Worm (Caenorhabditis elegans): Measurements from ENCODE around the gene ZK262.9.

Gene ZK262.9

DNA sequence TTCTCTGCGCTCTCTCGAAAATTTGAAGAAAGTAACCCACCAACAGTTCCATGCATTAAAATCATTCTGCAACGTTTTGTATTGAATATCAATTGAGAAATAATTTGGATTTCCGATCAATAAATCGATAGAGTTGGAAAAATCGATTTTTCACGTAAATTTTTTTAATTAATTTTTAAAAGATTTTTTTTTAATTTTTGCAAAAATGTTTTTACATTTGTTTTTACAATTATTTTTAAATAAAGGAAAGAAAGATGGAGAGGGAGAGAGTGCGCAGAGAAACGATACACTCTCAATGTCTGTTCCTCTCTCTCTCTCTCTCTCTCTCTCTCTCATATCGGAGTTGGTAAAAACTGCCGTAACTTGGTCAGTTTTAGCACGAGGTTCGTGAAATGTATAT, 14.0 kb upstream of the ZK262.9 start, which contains the start of gene ZK262.19:
TSS of gene ZK262.19 (minus strand) at position 101 of the 400 bp plus-strand sequence.
- no peak for TF ChIP-seq lsy-2 (tag; optimal IDR thresholded peaks at IDR 0.05)
- TF ChIP-seq pha-4 (tag; optimal IDR thresholded peaks at IDR 0.05) = no peak
- TF ChIP-seq unc-62 (GFP tag; optimal IDR thresholded peaks at IDR 0.05) = no peak
- no peak for TF ChIP-seq bed-3 (GFP tag; optimal IDR thresholded peaks at IDR 0.05)
- TF ChIP-seq lin-13 (tag; optimal IDR thresholded peaks at IDR 0.05) = no peak
- TF ChIP-seq elt-1 (tag; optimal IDR thresholded peaks at IDR 0.05; ENCODE audit: borderline replicate concordance, insufficient read depth) = no peak
- TF ChIP-seq blmp-1 (tag; optimal IDR thresholded peaks at IDR 0.05) = no peak
- no peak for TF ChIP-seq flh-1 (GFP tag; optimal IDR thresholded peaks at IDR 0.05)
- no peak for TF ChIP-seq nhr-237 (tag; optimal IDR thresholded peaks at IDR 0.05)
- no peak for TF ChIP-seq ceh-83 (GFP tag; optimal IDR thresholded peaks at IDR 0.05)
- TF ChIP-seq unc-39 (tag; optimal IDR thresholded peaks at IDR 0.05) = no peak
- no peak for TF ChIP-seq tbx-8 (GFP tag; optimal IDR thresholded peaks at IDR 0.05)
- TF ChIP-seq ztf-11 (tag; optimal IDR thresholded peaks at IDR 0.05) = no peak
- no peak for TF ChIP-seq ceh-43 (GFP tag; optimal IDR thresholded peaks at IDR 0.05)
- TF ChIP-seq lin-32 (GFP tag; optimal IDR thresholded peaks at IDR 0.05) = no peak
- no peak for TF ChIP-seq elt-3 (tag; optimal IDR thresholded peaks at IDR 0.05)
- TF ChIP-seq sem-2 (GFP tag; optimal IDR thresholded peaks at IDR 0.05) = no peak

DNA sequence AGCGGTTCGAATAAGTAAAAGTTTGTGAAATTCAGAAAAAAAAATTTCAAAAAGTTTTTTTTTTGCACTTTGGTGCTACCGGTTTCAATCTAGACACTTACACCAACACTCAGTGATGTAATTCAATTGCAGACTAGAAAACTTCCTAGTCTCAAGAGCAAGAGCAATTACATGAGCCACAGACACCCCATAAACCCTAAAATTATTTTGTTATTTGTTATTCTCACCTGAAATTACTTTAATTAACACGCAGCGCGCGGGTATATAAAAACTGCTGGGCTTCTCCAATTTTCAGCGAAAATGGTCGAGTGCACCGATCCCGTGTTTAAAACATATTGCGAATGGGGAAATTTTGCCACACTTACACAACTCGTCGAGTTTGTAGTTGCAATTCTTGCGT, 13.3 kb upstream of the ZK262.9 start, which contains the start of gene srw-83:
TSS of gene srw-83 (plus strand) at position 301 of the 400 bp plus-strand sequence.
- TF ChIP-seq ceh-83 (GFP tag; optimal IDR thresholded peaks at IDR 0.05) (no peak), pha-4 (tag; optimal IDR thresholded peaks at IDR 0.05) (no peak), mep-1 (tag; optimal IDR thresholded peaks at IDR 0.05) (no peak), drap-1 (GFP tag; optimal IDR thresholded peaks at IDR 0.05) (no peak), ces-1 (GFP tag; optimal IDR thresholded peaks at IDR 0.05) (no peak), unc-39 (tag; optimal IDR thresholded peaks at IDR 0.05) (no peak), lin-32 (GFP tag; optimal IDR thresholded peaks at IDR 0.05) (no peak)

DNA sequence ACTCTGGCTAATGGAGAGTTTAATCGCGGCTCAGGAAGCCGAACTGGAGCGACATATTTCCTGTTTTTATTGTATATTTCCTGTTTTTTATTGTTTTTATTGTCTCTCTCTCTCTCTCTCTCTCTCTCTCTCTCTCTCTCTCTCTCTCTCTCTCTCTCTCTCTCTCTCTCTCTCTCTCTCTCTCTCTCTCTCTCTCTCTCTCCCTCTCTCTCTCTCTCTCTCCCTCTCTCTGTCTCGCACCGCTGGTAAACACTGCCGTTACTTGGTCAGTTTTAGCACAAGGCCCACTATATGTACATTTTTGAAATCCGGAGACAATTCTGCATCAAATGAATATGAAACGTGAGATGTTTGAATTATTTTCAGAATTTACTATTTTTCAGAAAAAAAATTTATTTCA, 8.7 kb upstream of the ZK262.9 start:
- TF ChIP-seq M03D4.4 (tag; optimal IDR thresholded peaks at IDR 0.05) (no peak), drap-1 (GFP tag; optimal IDR thresholded peaks at IDR 0.05) (peak; percentile 3), ces-1 (GFP tag; optimal IDR thresholded peaks at IDR 0.05) (no peak)

DNA sequence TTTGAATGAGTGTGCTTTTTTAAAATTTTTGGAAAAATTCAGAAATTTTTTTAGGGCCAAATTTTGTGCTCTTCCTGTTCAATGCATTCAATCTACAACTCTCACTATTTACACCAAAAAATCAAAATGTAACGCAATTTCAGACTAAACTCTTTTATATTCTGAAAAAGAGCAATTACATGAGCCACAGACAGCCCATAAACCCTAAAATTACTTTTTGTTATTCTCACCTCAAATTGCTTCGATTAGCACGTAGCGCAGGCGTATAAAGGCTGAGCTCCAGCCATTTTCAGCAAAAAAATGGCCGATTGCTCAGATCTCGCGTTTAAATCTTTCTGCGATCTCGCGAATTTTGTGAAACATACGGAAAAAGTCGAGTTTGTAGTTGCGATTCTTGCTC, 8.1 kb upstream of the ZK262.9 start, which contains the start of gene srw-82:
TSS of gene srw-82 (plus strand) at position 301 of the 400 bp plus-strand sequence.
- TF ChIP-seq zip-8 (tag; optimal IDR thresholded peaks at IDR 0.05) = no peak
- no peak for TF ChIP-seq unc-120 (tag; optimal IDR thresholded peaks at IDR 0.05; ENCODE audit: poor library complexity, severe bottlenecking)
- no peak for TF ChIP-seq M03D4.4 (tag; optimal IDR thresholded peaks at IDR 0.05)
- no peak for TF ChIP-seq tbx-8 (GFP tag; optimal IDR thresholded peaks at IDR 0.05)
- TF ChIP-seq mep-1 (tag; optimal IDR thresholded peaks at IDR 0.05) = no peak
- no peak for TF ChIP-seq flh-1 (GFP tag; optimal IDR thresholded peaks at IDR 0.05)
- TF ChIP-seq pha-4 (tag; optimal IDR thresholded peaks at IDR 0.05) = no peak
- no peak for TF ChIP-seq unc-39 (tag; optimal IDR thresholded peaks at IDR 0.05)
- TF ChIP-seq sem-2 (GFP tag; optimal IDR thresholded peaks at IDR 0.05) = no peak
- TF ChIP-seq snpc-4 (tag; optimal IDR thresholded peaks at IDR 0.05) = no peak
- no peak for TF ChIP-seq nhr-76 (tag; optimal IDR thresholded peaks at IDR 0.05)
- no peak for TF ChIP-seq sptf-1 (tag; optimal IDR thresholded peaks at IDR 0.05)
- no peak for TF ChIP-seq elt-3 (tag; optimal IDR thresholded peaks at IDR 0.05)
- no peak for TF ChIP-seq mab-5 (tag; optimal IDR thresholded peaks at IDR 0.05)

DNA sequence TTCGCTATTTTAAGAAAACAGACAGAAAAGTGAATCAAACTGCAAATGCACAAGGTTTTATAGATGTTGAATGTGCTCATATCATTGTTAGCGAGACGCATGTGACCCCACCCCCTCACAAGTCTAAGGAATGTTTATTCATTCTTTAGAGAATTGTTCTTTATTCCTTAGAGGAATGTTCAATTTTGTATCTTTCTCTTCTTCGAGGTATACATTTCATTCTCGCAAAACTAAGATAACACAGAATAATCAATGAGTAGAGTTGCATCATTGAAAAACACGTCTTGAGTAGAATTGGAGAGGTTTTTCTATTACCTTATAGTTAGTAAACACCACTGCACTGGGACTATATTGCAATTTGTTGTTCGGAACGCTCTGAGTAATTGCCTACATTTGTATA, 4.6 kb upstream of the ZK262.9 start, which contains the start of gene ZK262.20:
TSS of gene ZK262.20 (minus strand) at position 101 of the 400 bp plus-strand sequence.
- TF ChIP-seq nhr-28 (tag; optimal IDR thresholded peaks at IDR 0.05) (no peak), ceh-39 (tag; optimal IDR thresholded peaks at IDR 0.05) (no peak), ces-1 (GFP tag; optimal IDR thresholded peaks at IDR 0.05) (no peak), blmp-1 (tag; optimal IDR thresholded peaks at IDR 0.05) (no peak), nhr-2 (tag; optimal IDR thresholded peaks at IDR 0.05) (no peak)

DNA sequence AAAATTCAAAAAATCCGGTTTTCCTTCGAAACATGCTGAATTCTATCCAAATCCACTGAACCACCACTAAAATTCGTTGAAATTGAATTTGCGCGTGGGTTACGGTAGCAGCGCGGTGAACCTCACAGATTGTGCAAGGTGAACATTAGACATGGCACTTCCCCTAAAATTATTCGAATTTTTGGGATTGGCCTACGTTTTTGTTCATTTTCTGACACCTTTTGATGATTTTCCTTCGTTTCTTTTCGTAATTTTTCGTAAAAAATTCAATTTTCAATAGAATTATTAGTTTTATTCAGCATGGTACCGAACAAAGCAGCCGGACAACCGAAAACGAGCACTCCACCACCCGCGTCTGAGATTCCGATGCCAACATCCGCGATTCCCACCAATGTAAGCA, 1.5 kb upstream of the ZK262.9 start, which contains the start of gene ZK262.8:
TSS of gene ZK262.8 (plus strand) at position 301 of the 400 bp plus-strand sequence.
- no peak for TF ChIP-seq hlh-1 (tag; optimal IDR thresholded peaks at IDR 0.05)
- no peak for TF ChIP-seq nhr-237 (tag; optimal IDR thresholded peaks at IDR 0.05)
- no peak for TF ChIP-seq unc-39 (tag; optimal IDR thresholded peaks at IDR 0.05)
- TF ChIP-seq elt-3 (tag; optimal IDR thresholded peaks at IDR 0.05) = no peak
- no peak for TF ChIP-seq sem-2 (GFP tag; optimal IDR thresholded peaks at IDR 0.05)
- no peak for TF ChIP-seq flh-1 (GFP tag; optimal IDR thresholded peaks at IDR 0.05)
- TF ChIP-seq ceh-43 (GFP tag; optimal IDR thresholded peaks at IDR 0.05) = no peak
- TF ChIP-seq ces-1 (GFP tag; optimal IDR thresholded peaks at IDR 0.05) = no peak
- no peak for TF ChIP-seq blmp-1 (tag; optimal IDR thresholded peaks at IDR 0.05)
- no peak for TF ChIP-seq lsy-2 (tag; optimal IDR thresholded peaks at IDR 0.05)
- no peak for TF ChIP-seq tbx-8 (GFP tag; optimal IDR thresholded peaks at IDR 0.05)
- no peak for TF ChIP-seq nhr-28 (tag; optimal IDR thresholded peaks at IDR 0.05)
- TF ChIP-seq nhr-2 (tag; optimal IDR thresholded peaks at IDR 0.05) = no peak
- TF ChIP-seq mep-1 (tag; optimal IDR thresholded peaks at IDR 0.05) = no peak
- TF ChIP-seq unc-120 (tag; optimal IDR thresholded peaks at IDR 0.05; ENCODE audit: poor library complexity, severe bottlenecking) = no peak
- TF ChIP-seq drap-1 (GFP tag; optimal IDR thresholded peaks at IDR 0.05) = no peak
- no peak for TF ChIP-seq lin-13 (tag; optimal IDR thresholded peaks at IDR 0.05)

Measured in whole organism, mixed stage, embryonic.